Worm (Caenorhabditis elegans) whole organism, L4/young adult: ENCODE data around the gene F32D8.5.
A peak's percentile ranks its signal among the peaks of the same experiment; 100 is the strongest.

Experiments used
- W03F9.2 ChIP-seq: fragments of 150-350 bp; optimal IDR thresholded peaks from 2 replicates; lab custom pipeline; 2014; ENCODE audit warnings: missing biosample characterization, missing genetic modification characterization
- dao-5 ChIP-seq: sonication (generic microtip); optimal IDR thresholded peaks from 2 replicates; lab custom pipeline; 2016; ENCODE audit warnings: missing genotype, missing genetic modification characterization, moderate library complexity, missing compliant biosample characterization
- him-1 ChIP-seq: sonication (generic microtip); optimal IDR thresholded peaks from 2 replicates; lab custom pipeline; 2016; ENCODE audit warnings: missing genotype, missing genetic modification reagents, missing genetic modification characterization, missing compliant biosample characterization

The F32D8.5 gene

ce11 chrV:10870050-10870449 lies 24.6 kb upstream of the F32D8.5 start:
- TF ChIP-seq him-1 (no peak), W03F9.2 (tag; lab: Kevin White, UChicago) (no peak), dao-5 (tag; lab: Kevin White, UChicago) (no peak)

DNA sequence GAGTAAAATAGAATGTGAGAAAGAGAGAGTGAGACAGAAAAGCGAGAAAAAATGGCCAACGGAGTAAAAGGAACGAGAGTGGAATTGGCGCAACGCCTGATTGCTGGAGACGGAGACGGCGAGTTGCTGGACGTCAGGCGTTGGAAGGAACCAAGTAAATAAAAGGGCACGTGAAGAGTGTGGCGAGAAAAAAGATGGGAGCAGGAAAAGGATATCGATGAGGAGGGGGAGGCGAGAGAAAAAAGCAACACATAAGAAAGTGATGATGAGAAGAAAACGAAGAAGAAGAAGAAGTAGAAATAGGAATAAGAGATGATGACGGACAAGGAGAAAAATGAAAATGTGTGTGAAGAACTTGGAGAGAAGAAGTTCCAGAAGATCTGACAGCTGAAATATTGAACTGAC lies 23.1 kb upstream of the F32D8.5 start:
- TF ChIP-seq dao-5 (tag; lab: Kevin White, UChicago) (no peak), W03F9.2 (tag; lab: Kevin White, UChicago) (peak; percentile 25), him-1 (peak; percentile 88)

ce11 chrV:10873190-10873589 lies 21.4 kb upstream of the F32D8.5 start:
- TF ChIP-seq him-1 (no peak), dao-5 (tag; lab: Kevin White, UChicago) (no peak), W03F9.2 (tag; lab: Kevin White, UChicago) (no peak)

- TF ChIP-seq W03F9.2 (tag; lab: Kevin White, UChicago), result no peak
- TF ChIP-seq him-1, result no peak
- TF ChIP-seq dao-5 (tag; lab: Kevin White, UChicago), result no peak
Measured at ce11 chrV:10874938-10875599, 19.5 kb upstream of the F32D8.5 start.

DNA sequence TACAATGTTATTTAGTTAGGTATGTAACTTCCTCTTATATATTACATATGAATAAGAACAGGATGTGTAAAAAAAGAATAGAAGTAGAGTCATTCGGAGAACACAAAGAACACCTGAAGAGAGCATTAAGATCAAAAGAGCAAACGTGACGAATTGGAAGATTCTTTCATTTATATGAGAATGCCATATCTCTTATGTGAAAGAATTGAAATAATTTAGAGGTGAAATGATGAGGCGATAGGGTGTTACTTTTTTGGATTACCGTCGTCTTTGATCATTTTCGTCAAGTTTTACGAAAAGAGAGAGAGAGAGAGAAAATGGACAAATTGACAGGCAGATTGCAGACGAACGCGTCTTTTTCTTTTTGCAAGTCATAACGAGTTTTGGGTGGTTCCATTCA lies 18.1 kb upstream of the F32D8.5 start:
- TF ChIP-seq him-1, result no peak
- no peak for TF ChIP-seq dao-5 (tag; lab: Kevin White, UChicago)
- TF ChIP-seq W03F9.2 (tag; lab: Kevin White, UChicago), result no peak

ce11 chrV:10877808-10878600 lies 16.6 kb upstream of the F32D8.5 start:
- TF ChIP-seq dao-5 (tag; lab: Kevin White, UChicago), result no peak
- TF ChIP-seq W03F9.2 (tag; lab: Kevin White, UChicago), result no peak
- no peak for TF ChIP-seq him-1

- TF ChIP-seq dao-5 (tag; lab: Kevin White, UChicago), result no peak
- TF ChIP-seq W03F9.2 (tag; lab: Kevin White, UChicago), result no peak
- no peak for TF ChIP-seq him-1
Measured at ce11 chrV:10880138-10880882, 14.3 kb upstream of the F32D8.5 start, which contains the start of gene F32D8.1. F32D8.1 (plus strand) TSS chrV:10880832.

- TF ChIP-seq dao-5 (tag; lab: Kevin White, UChicago), result no peak
- no peak for TF ChIP-seq W03F9.2 (tag; lab: Kevin White, UChicago)
- no peak for TF ChIP-seq him-1
Measured at ce11 chrV:10883478-10883877, 11.1 kb upstream of the F32D8.5 start, which contains the start of gene F32D8.2. F32D8.2 (plus strand) TSS chrV:10883778.

DNA sequence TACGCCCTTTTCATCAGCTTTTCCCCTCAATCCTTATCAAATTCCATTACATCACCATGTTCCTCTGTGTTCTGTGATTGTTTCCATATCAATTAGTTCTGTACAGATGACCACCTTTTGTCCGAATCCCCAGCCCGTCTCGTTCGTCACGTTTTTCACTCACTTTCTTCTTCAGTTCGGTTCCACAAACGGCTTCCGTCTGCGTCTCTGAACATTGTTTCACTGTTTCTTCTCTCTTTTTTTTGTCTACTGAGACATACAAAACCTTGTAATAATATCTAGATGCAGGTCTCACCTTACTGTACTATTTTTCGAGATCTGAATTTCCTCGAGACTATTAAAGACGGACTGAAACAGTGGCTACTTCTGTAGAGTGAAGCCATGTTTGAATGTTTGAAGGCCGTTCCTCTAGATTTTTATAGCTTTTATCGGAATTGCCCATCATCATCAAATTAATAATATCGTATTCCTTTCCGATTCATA lies 8.2 kb upstream of the F32D8.5 start, which contains the start of gene F32D8.3:
Gene F32D8.3 (plus strand): TSS at position 433 of the 483 bp plus-strand sequence.
- TF ChIP-seq him-1, result no peak
- TF ChIP-seq dao-5 (tag; lab: Kevin White, UChicago), result no peak

DNA sequence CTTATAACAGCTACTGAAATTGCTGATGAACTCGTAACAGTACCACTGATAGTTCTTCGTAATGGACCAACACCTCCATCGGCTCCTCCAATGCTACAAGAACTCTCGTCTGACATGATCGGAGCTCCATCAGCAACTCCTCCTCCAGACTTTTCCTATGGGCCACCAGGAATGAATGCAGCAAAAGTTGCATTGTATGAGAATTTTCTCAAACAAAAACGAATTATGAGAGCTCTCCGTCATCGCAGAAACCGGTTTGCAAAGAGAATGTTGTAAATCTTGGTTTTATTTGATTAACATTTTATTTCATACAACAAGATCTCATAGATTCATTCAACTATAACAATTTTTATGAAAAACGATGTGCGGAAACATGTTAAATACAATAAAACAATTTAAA lies 7.0 kb upstream of the F32D8.5 start:
- TF ChIP-seq him-1 (no peak), W03F9.2 (tag; lab: Kevin White, UChicago) (no peak), dao-5 (tag; lab: Kevin White, UChicago) (no peak)

DNA sequence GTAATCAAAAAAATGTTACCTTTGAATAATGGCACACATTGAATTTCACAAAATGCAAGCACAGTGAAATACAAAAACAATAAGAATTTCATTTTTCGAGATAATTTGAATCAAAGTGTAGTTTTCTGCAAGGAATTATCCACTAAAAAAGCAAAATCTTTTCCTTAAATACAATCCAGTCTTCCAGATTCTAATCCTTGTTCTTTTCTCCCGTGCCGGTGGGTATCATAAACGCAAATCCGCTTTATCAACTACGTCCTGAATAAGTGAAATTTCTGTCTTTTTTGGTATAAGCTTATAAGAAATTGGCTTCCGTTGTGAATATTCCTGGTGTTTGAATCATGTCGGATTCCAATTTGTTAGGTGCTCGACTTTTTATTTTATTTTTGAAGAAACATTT lies 6.4 kb upstream of the F32D8.5 start:
- TF ChIP-seq dao-5 (tag; lab: Kevin White, UChicago) (no peak), him-1 (no peak), W03F9.2 (tag; lab: Kevin White, UChicago) (no peak)

ce11 chrV:10889036-10889435 lies 5.6 kb upstream of the F32D8.5 start, which contains the start of gene F32D8.11:
F32D8.11 (minus strand) TSS chrV:10889136.
- TF ChIP-seq W03F9.2 (tag; lab: Kevin White, UChicago), result no peak
- no peak for TF ChIP-seq him-1
- TF ChIP-seq dao-5 (tag; lab: Kevin White, UChicago), result no peak

ce11 chrV:10889774-10890173 lies 4.8 kb upstream of the F32D8.5 start:
- no peak for TF ChIP-seq W03F9.2 (tag; lab: Kevin White, UChicago)
- no peak for TF ChIP-seq him-1
